Worm (Caenorhabditis elegans): ENCODE data around the gene nphp-2.

ce11 chrV:1875497-1875988 is 20.0 kb upstream of the nphp-2 start:
- TF ChIP-seq ceh-44 (GFP tag; IDR thresholded peaks at IDR 0.05) (no peak), lin-1 (GFP tag; IDR thresholded peaks at IDR 0.05) (peak; percentile 60; the same call in 1 of the 2 replicates), unc-62 (GFP tag; optimal IDR thresholded peaks at IDR 0.05 in 1 of 2) (no peak), unc-62 (tag; optimal IDR thresholded peaks at IDR 0.05) (no peak), aly-2 (tag; optimal IDR thresholded peaks at IDR 0.05) (no peak), aha-1 (tag) (peak; percentile 82), nhr-237 (tag; optimal IDR thresholded peaks at IDR 0.05) (no peak), saeg-2 (GFP tag; IDR thresholded peaks at IDR 0.05) (no peak), lin-13 (GFP tag; optimal IDR thresholded peaks at IDR 0.05) (no peak), ZK546.5 (tag; optimal IDR thresholded peaks at IDR 0.05) (no peak), ceh-32 (tag; optimal IDR thresholded peaks at IDR 0.05; ENCODE audit: poor library complexity) (no peak), nhr-11 (tag; optimal IDR thresholded peaks at IDR 0.05) (no peak)
